Worm (Caenorhabditis elegans): ENCODE data around the gene srj-1.

Gene srj-1

ce11 chrIV:11986407-11986806, 21.2 kb upstream of the srj-1 start:
- TF ChIP-seq tbx-37 (GFP tag; conservative IDR thresholded peaks at IDR 0.05) (no peak), F13C5.2 (tag; optimal IDR thresholded peaks at IDR 0.05) (no peak), aly-1 (tag; optimal IDR thresholded peaks at IDR 0.05) (no peak), B0310.2 (tag; optimal IDR thresholded peaks at IDR 0.05) (no peak), sea-1 (GFP tag; conservative IDR thresholded peaks at IDR 0.05) (no peak), scrt-1 (GFP tag; IDR thresholded peaks at IDR 0.05) (no peak), ama-1 (optimal IDR thresholded peaks at IDR 0.05) (no peak)

- TF ChIP-seq ets-7 (tag; optimal IDR thresholded peaks at IDR 0.05), result no peak
- no peak for TF ChIP-seq tbx-37 (GFP tag; conservative IDR thresholded peaks at IDR 0.05)
- TF ChIP-seq hmg-4 (GFP tag; optimal IDR thresholded peaks at IDR 0.05), result no peak
- no peak for TF ChIP-seq ceh-36 (tag; optimal IDR thresholded peaks at IDR 0.05)
- TF ChIP-seq tbx-11 (GFP tag; IDR thresholded peaks at IDR 0.05), result no peak
- TF ChIP-seq B0310.2 (tag; optimal IDR thresholded peaks at IDR 0.05), result no peak
- no peak for TF ChIP-seq flt-1 (GFP tag; IDR thresholded peaks at IDR 0.05)
- no peak for TF ChIP-seq F13C5.2 (tag; optimal IDR thresholded peaks at IDR 0.05)
- TF ChIP-seq ceh-13 (GFP tag; optimal IDR thresholded peaks at IDR 0.05), result no peak
- TF ChIP-seq aly-1 (tag; optimal IDR thresholded peaks at IDR 0.05), result no peak
- TF ChIP-seq pes-1 (GFP tag; IDR thresholded peaks at IDR 0.05), result no peak
- no peak for TF ChIP-seq sea-1 (GFP tag; conservative IDR thresholded peaks at IDR 0.05)
- TF ChIP-seq hnd-1 (tag; optimal IDR thresholded peaks at IDR 0.05), result no peak
- TF ChIP-seq ama-1 (optimal IDR thresholded peaks at IDR 0.05), result no peak
- no peak for TF ChIP-seq tra-4 (tag; optimal IDR thresholded peaks at IDR 0.05)
- TF ChIP-seq hmbx-1 (tag; optimal IDR thresholded peaks at IDR 0.05), result no peak
- no peak for TF ChIP-seq scrt-1 (GFP tag; IDR thresholded peaks at IDR 0.05)
Observed at ce11 chrIV:11970171-11970570, 4.9 kb upstream of the srj-1 start, which contains the start of gene ZK829.9. Gene ZK829.9, plus strand, starts transcription at chrIV:11970534.

- TF ChIP-seq hmg-4 (GFP tag; optimal IDR thresholded peaks at IDR 0.05) (no peak), flt-1 (GFP tag; IDR thresholded peaks at IDR 0.05) (peak; percentile 42; the same call in 1 of the 2 replicates), aly-1 (tag; optimal IDR thresholded peaks at IDR 0.05) (no peak), ama-1 (optimal IDR thresholded peaks at IDR 0.05) (no peak), ets-7 (tag; optimal IDR thresholded peaks at IDR 0.05) (no peak), hmbx-1 (tag; optimal IDR thresholded peaks at IDR 0.05) (no peak), tra-4 (tag; optimal IDR thresholded peaks at IDR 0.05) (no peak), pes-1 (GFP tag; IDR thresholded peaks at IDR 0.05) (no peak)
Observed at ce11 chrIV:11961485-11962255, 3.6 kb downstream of the srj-1 start, which contains the start of gene ZK829.7. Gene ZK829.7, minus strand, starts transcription at chrIV:11961535.

- TF ChIP-seq flt-1 (GFP tag; IDR thresholded peaks at IDR 0.05) (no peak), F13C5.2 (tag; optimal IDR thresholded peaks at IDR 0.05) (no peak), tbx-37 (GFP tag; conservative IDR thresholded peaks at IDR 0.05) (no peak)
Observed at ce11 chrIV:11959573-11959972, 5.7 kb downstream of the srj-1 start, which contains the start of gene tgt-1. Gene tgt-1, minus strand, starts transcription at chrIV:11959804.

- no peak for TF ChIP-seq sea-1 (GFP tag; conservative IDR thresholded peaks at IDR 0.05)
- TF ChIP-seq tbx-11 (GFP tag; IDR thresholded peaks at IDR 0.05), result no peak
- no peak for TF ChIP-seq hmg-4 (GFP tag; optimal IDR thresholded peaks at IDR 0.05)
- TF ChIP-seq F13C5.2 (tag; optimal IDR thresholded peaks at IDR 0.05), result no peak
- TF ChIP-seq aly-1 (tag; optimal IDR thresholded peaks at IDR 0.05), result no peak
- no peak for TF ChIP-seq ets-7 (tag; optimal IDR thresholded peaks at IDR 0.05)
- no peak for TF ChIP-seq hnd-1 (tag; optimal IDR thresholded peaks at IDR 0.05)
- no peak for TF ChIP-seq tra-4 (tag; optimal IDR thresholded peaks at IDR 0.05)
- TF ChIP-seq ama-1 (optimal IDR thresholded peaks at IDR 0.05), result no peak
- TF ChIP-seq ceh-36 (tag; optimal IDR thresholded peaks at IDR 0.05), result no peak
- no peak for TF ChIP-seq ceh-13 (GFP tag; optimal IDR thresholded peaks at IDR 0.05)
- TF ChIP-seq B0310.2 (tag; optimal IDR thresholded peaks at IDR 0.05), result no peak
- no peak for TF ChIP-seq hmbx-1 (tag; optimal IDR thresholded peaks at IDR 0.05)
Observed at ce11 chrIV:11957074-11957473, 8.2 kb downstream of the srj-1 start.

ce11 chrIV:11956387-11956786, 8.8 kb downstream of the srj-1 start:
- no peak for TF ChIP-seq F13C5.2 (tag; optimal IDR thresholded peaks at IDR 0.05)
- no peak for TF ChIP-seq tbx-11 (GFP tag; IDR thresholded peaks at IDR 0.05)
- TF ChIP-seq hmg-4 (GFP tag; optimal IDR thresholded peaks at IDR 0.05), result no peak
- no peak for TF ChIP-seq tbx-37 (GFP tag; conservative IDR thresholded peaks at IDR 0.05)
- TF ChIP-seq hmbx-1 (tag; optimal IDR thresholded peaks at IDR 0.05), result no peak
- no peak for TF ChIP-seq ets-7 (tag; optimal IDR thresholded peaks at IDR 0.05)
- no peak for TF ChIP-seq ceh-36 (tag; optimal IDR thresholded peaks at IDR 0.05)
- TF ChIP-seq sea-1 (GFP tag; conservative IDR thresholded peaks at IDR 0.05), result no peak
- no peak for TF ChIP-seq pes-1 (GFP tag; IDR thresholded peaks at IDR 0.05)
- no peak for TF ChIP-seq hnd-1 (tag; optimal IDR thresholded peaks at IDR 0.05)

ce11 chrIV:11955592-11955991, 9.6 kb downstream of the srj-1 start:
- TF ChIP-seq F13C5.2 (tag; optimal IDR thresholded peaks at IDR 0.05), result no peak
- TF ChIP-seq aly-1 (tag; optimal IDR thresholded peaks at IDR 0.05), result no peak
- TF ChIP-seq hnd-1 (tag; optimal IDR thresholded peaks at IDR 0.05), result no peak
- TF ChIP-seq ets-7 (tag; optimal IDR thresholded peaks at IDR 0.05), result no peak
- no peak for TF ChIP-seq scrt-1 (GFP tag; IDR thresholded peaks at IDR 0.05)
- TF ChIP-seq flt-1 (GFP tag; IDR thresholded peaks at IDR 0.05), result no peak
- TF ChIP-seq tbx-37 (GFP tag; conservative IDR thresholded peaks at IDR 0.05), result no peak
- no peak for TF ChIP-seq B0310.2 (tag; optimal IDR thresholded peaks at IDR 0.05)
- TF ChIP-seq hmg-4 (GFP tag; optimal IDR thresholded peaks at IDR 0.05), result no peak
- TF ChIP-seq ceh-36 (tag; optimal IDR thresholded peaks at IDR 0.05), result no peak
- TF ChIP-seq pes-1 (GFP tag; IDR thresholded peaks at IDR 0.05), result no peak
- no peak for TF ChIP-seq sea-1 (GFP tag; conservative IDR thresholded peaks at IDR 0.05)
- no peak for TF ChIP-seq hmbx-1 (tag; optimal IDR thresholded peaks at IDR 0.05)

Data from whole organism, early embryonic.